Worm (Caenorhabditis elegans): ENCODE data around the gene mrps-5.

- TF ChIP-seq pha-4 (tag; optimal IDR thresholded peaks at IDR 0.05), result no peak
- no peak for TF ChIP-seq nfyb-1 (GFP tag; IDR thresholded peaks at IDR 0.05)
- no peak for TF ChIP-seq ztf-25 (GFP tag; IDR thresholded peaks at IDR 0.05)
- no peak for TF ChIP-seq lin-26 (GFP tag; IDR thresholded peaks at IDR 0.05)
- no peak for TF ChIP-seq madf-10 (tag; optimal IDR thresholded peaks at IDR 0.05)
- TF ChIP-seq nfya-1 (tag; optimal IDR thresholded peaks at IDR 0.05; ENCODE audit: borderline replicate concordance, insufficient read depth), result no peak
Observed at ce11 chrV:12601835-12602234, 38.5 kb downstream of the mrps-5 start.
